Worm (Caenorhabditis elegans) whole organism, mixed stage, embryonic: ENCODE measurements around the gene Y102A11A.5.
A peak's percentile ranks its signal among the peaks of the same experiment; 100 is the strongest.

Experiments
- elt-1 ChIP-seq: sonication (generic microtip); optimal IDR thresholded peaks from 2 replicates; lab custom pipeline; 2017; ENCODE audit warnings: missing genetic modification characterization, mild to moderate bottlenecking, missing compliant biosample characterization, antibody characterized with exemption, moderate library complexity, borderline replicate concordance; ENCODE audit not compliant: insufficient read depth
- hlh-1 ChIP-seq: fragments of 150-350 bp; optimal IDR thresholded peaks from 2 replicates; lab custom pipeline; 2014; ENCODE audit warnings: missing biosample characterization, missing genetic modification reagents, missing genetic modification characterization
- lin-13 ChIP-seq: fragments of 150-350 bp; optimal IDR thresholded peaks from 2 replicates; lab custom pipeline; 2014; ENCODE audit warnings: missing biosample characterization, missing genetic modification characterization
- lsy-2 ChIP-seq: fragments of 150-350 bp; optimal IDR thresholded peaks from 2 replicates; lab custom pipeline; 2014; ENCODE audit warnings: missing biosample characterization, missing genetic modification characterization
- mls-2 ChIP-seq: sonication (generic microtip); optimal IDR thresholded peaks from 2 replicates; lab custom pipeline; 2016; ENCODE audit warnings: mild to moderate bottlenecking, missing genetic modification characterization, moderate library complexity, missing compliant biosample characterization
- nhr-237 ChIP-seq: fragments of 150-350 bp; optimal IDR thresholded peaks from 2 replicates; lab custom pipeline; 2014; ENCODE audit warnings: missing biosample characterization, missing genetic modification characterization
- nhr-28 ChIP-seq: fragments of 150-350 bp; optimal IDR thresholded peaks from 2 replicates; lab custom pipeline; 2014; ENCODE audit warnings: missing biosample characterization, missing genetic modification characterization
- nhr-76 ChIP-seq: sonication (generic microtip); optimal IDR thresholded peaks from 2 replicates; lab custom pipeline; 2017; ENCODE audit warnings: missing biosample characterization, missing genetic modification characterization
- pha-4 ChIP-seq: fragments of 150-350 bp; optimal IDR thresholded peaks from 2 replicates; lab custom pipeline; 2018; ENCODE audit warnings: missing biosample characterization, missing genetic modification reagents, missing genetic modification characterization
- snpc-4 ChIP-seq: fragments of 150-350 bp; optimal IDR thresholded peaks from 2 replicates; lab custom pipeline; 2014; ENCODE audit warnings: missing biosample characterization, missing genetic modification characterization
- unc-39 ChIP-seq: fragments of 150-350 bp; optimal IDR thresholded peaks from 2 replicates; lab custom pipeline; 2014; ENCODE audit warnings: missing biosample characterization, missing genetic modification characterization
- unc-62 ChIP-seq: fragments of 150-350 bp; optimal IDR thresholded peaks from 2 replicates; lab custom pipeline; 2014; ENCODE audit warnings: missing biosample characterization, missing genetic modification reagents, missing genetic modification characterization
- ztf-11 ChIP-seq: fragments of 150-350 bp; optimal IDR thresholded peaks from 2 replicates; lab custom pipeline; 2014; ENCODE audit warnings: missing biosample characterization, missing genetic modification characterization

DNA sequence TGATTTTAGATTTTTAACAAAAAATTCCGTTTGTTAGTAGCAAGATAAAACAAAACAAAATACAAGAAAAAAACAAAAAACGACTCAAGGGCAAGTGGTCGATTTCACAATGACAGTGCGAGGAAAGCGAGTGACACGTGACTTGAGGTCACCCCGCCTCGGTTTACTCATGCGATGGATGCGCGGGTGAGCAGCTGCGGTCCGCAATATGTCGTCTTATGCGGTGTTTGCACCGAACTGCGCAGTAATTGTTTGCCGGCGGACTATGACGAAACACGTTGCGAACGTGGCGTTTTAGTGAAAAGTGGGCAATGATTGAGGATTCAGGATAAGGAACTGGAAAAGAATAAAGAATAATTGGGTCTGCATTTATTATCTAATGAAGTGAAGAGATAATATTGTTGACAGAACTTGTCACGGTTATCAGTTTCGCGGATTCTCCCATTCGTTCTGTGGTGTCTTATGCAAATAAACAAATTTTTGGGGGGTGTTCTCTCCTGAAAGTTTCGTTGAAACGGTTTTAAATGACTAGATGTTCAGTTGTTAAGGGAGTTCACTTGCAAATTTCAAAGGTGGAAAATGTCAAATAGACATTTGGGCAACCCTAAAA is 40.1 kb upstream of the Y102A11A.5 start:
- no peak for TF ChIP-seq nhr-76 (tag; lab: Kevin White, UChicago)
- no peak for TF ChIP-seq snpc-4 (tag; lab: Kevin White, UChicago)
- TF ChIP-seq ztf-11 (tag; lab: Kevin White, UChicago): no peak
- TF ChIP-seq nhr-237 (tag; lab: Kevin White, UChicago): no peak
- peak; percentile 31 for TF ChIP-seq mls-2 (tag; lab: Kevin White, UChicago)
- TF ChIP-seq unc-39: peak; percentile 0
- TF ChIP-seq lin-13: peak; percentile 78
- TF ChIP-seq elt-1 (tag; lab: Kevin White, UChicago): no peak
- peak; percentile 82 for TF ChIP-seq hlh-1 (tag; lab: Kevin White, UChicago)
- TF ChIP-seq lsy-2 (tag; lab: Kevin White, UChicago): no peak
- TF ChIP-seq nhr-28 (tag; lab: Kevin White, UChicago): no peak
- no peak for TF ChIP-seq unc-62 (GFP tag; lab: Kevin White, UChicago)
- TF ChIP-seq pha-4 (tag; lab: Kevin White, UChicago): no peak
